Fruit fly (Drosophila melanogaster): ENCODE results near the gene CG11892.
A peak's percentile ranks its signal among the peaks of the same experiment; 100 is the strongest.

DNA sequence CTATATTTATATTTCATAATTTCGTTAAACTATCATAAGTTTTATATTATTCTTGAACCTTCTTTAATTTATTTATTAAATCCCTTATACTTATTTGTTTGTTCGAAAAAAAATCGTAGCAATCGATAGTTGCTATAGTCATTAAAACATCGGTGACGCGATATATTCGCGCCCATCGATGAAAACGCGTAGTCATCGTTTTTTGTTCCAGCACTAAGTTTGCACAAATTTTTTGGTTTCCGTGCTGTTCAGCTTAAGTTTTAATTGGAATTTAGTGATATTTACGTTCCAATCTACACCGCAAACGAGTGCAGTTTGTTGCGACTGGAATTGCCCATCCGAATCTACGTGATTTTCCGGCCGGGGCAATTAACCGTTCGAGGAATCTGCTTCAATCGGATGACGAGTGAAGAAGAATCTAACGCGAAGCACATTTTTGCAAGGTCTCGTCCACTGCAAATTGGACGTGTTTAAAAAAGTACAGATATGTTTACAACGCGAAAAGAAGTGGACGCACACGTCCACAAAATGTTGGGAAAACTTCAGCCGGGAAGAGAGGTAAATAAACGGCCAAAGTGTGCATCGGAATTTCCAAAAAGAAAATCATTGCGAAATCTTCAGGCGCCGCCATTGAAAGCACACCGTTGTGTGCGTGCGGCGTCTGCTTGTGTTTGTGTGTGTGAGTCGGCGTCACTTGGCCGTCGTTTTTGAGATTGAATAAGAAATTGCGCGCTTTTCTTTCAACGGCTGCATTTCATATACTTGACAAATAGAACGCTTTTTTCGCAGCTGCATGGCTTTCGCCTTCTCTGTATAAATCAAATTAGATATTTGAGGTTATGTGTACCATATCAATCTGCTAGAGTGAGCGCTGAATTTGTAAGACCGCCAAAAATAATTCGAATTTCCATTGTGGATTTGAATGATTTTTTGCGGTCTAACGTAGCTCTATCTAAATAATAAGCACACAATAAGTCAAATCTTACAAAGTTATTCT lies 31.9 kb upstream of the CG11892 start, which contains the start of gene Nup358:
- TF ChIP-seq CTCF (optimal IDR thresholded peaks at IDR 0.05) (peak; percentile 8 to 30), CG8478 (optimal IDR thresholded peaks at IDR 0.05) (no peak)
